Worm (Caenorhabditis elegans) whole organism, L2 larva: ENCODE results near the gene sax-7.

Source experiments
- alr-1 ChIP-seq: fragments of 150-350 bp; optimal IDR thresholded peaks from 2 replicates; lab custom pipeline; 2014; ENCODE audit warnings: missing biosample characterization, missing genetic modification characterization
- blmp-1 ChIP-seq: sonication (generic microtip); optimal IDR thresholded peaks from 2 replicates; lab custom pipeline; 2017; ENCODE audit warnings: missing genetic modification characterization, mild to moderate bottlenecking, missing compliant biosample characterization, antibody characterized with exemption, moderate library complexity; ENCODE audit not compliant: insufficient read depth
- fos-1 ChIP-seq: fragments of 150-350 bp; optimal IDR thresholded peaks from 2 replicates; lab custom pipeline; 2014; ENCODE audit warnings: missing biosample characterization, missing genetic modification characterization
- lin-13 ChIP-seq: fragments of 150-350 bp; optimal IDR thresholded peaks from 2 replicates; lab custom pipeline; 2014; ENCODE audit warnings: missing biosample characterization, missing genetic modification reagents, missing genetic modification characterization
- lin-39 ChIP-seq: fragments of 150-350 bp; optimal IDR thresholded peaks from 2 replicates; lab custom pipeline; 2014; ENCODE audit warnings: missing biosample characterization, missing genetic modification reagents, missing genetic modification characterization
- lsy-2 ChIP-seq, 2 experiments: fragments of 150-350 bp in 1 of 2; sonication (generic microtip) in 1 of 2; optimal IDR thresholded peaks; 2 replicates each; lab custom pipeline; 2014 to 2017; ENCODE audit warnings: missing biosample characterization in 2 of 2, missing genetic modification characterization in 2 of 2
- nhr-12 ChIP-seq: fragments of 150-350 bp; optimal IDR thresholded peaks from 2 replicates; lab custom pipeline; 2014; ENCODE audit warnings: missing biosample characterization, missing genetic modification characterization
- snpc-4 ChIP-seq: fragments of 150-350 bp; optimal IDR thresholded peaks from 2 replicates; lab custom pipeline; 2014; ENCODE audit warnings: missing biosample characterization, missing genetic modification characterization
- unc-62 ChIP-seq: fragments of 150-350 bp; optimal IDR thresholded peaks from 2 replicates; lab custom pipeline; 2014; ENCODE audit warnings: missing biosample characterization, missing genetic modification reagents, missing genetic modification characterization
- ztf-4 ChIP-seq: fragments of 150-350 bp; optimal IDR thresholded peaks from 2 replicates; lab custom pipeline; 2014; ENCODE audit warnings: missing biosample characterization, missing genetic modification characterization

- TF ChIP-seq fos-1 (tag; lab: Kevin White, UChicago) (peak; percentile 76), lin-13 (GFP tag; lab: Kevin White, UChicago) (no peak), nhr-12 (tag; lab: Kevin White, UChicago) (no peak), unc-62 (GFP tag; lab: Kevin White, UChicago) (no peak), blmp-1 (tag; lab: Kevin White, UChicago) (no peak), snpc-4 (no peak), lin-39 (tag; lab: Kevin White, UChicago) (no peak), lsy-2 (tag; optimal IDR thresholded peaks at IDR 0.05; lab: Kevin White, UChicago) (no peak), alr-1 (tag; lab: Kevin White, UChicago) (no peak), ztf-4 (no peak)
These were observed 32.4 kb upstream of the sax-7 start for ce11 chrIV:8030099-8030498.
